Worm (Caenorhabditis elegans) whole organism, young adult: ENCODE data around the gene tric-1B.1.

Experiments
- B0019.2 ChIP-seq: fragments of 200-800 bp; sonication (Bioruptor generic); conservative IDR thresholded peaks from 2 replicates; pipeline ENCODE4 v1.3.6; 2022; ENCODE audit warnings: missing genetic modification reagents, missing genetic modification characterization, missing compliant biosample characterization
- B0336.3 ChIP-seq: fragments of 200-800 bp; sonication (Bioruptor generic); IDR thresholded peaks from 2 replicates; pipeline ENCODE4 v1.3.6; 2022; ENCODE audit warnings: missing genetic modification characterization, missing compliant biosample characterization
- attf-3 ChIP-seq: fragments of 200-800 bp; sonication (Bioruptor generic); conservative IDR thresholded peaks from 2 replicates; pipeline ENCODE4 v1.3.6; 2022; ENCODE audit warnings: missing genetic modification reagents, missing genetic modification characterization, missing compliant biosample characterization
- hsf-1 ChIP-seq: fragments of 200-800 bp; sonication (Bioruptor generic); IDR thresholded peaks from 2 replicates; pipeline ENCODE4 v1.3.6; 2022; ENCODE audit warnings: missing genetic modification reagents, missing genetic modification characterization, missing compliant biosample characterization
- lin-35 ChIP-seq, 3 experiments: fragments of 150-350 bp in 2 of 3; sonication (generic microtip) in 1 of 3; optimal IDR thresholded peaks; 2 replicates each; lab custom pipeline; 2014 to 2018; ENCODE audit warnings: missing biosample characterization in 3 of 3, missing genetic modification characterization in 3 of 3, missing genetic modification reagents in 3 of 3
- rcor-1 ChIP-seq: fragments of 200-800 bp; sonication (Bioruptor generic); IDR thresholded peaks from 2 replicates; pipeline ENCODE4 v1.3.6; 2022; ENCODE audit warnings: missing genetic modification reagents, missing genetic modification characterization, missing compliant biosample characterization
- repo-1 ChIP-seq: sonication (generic microtip); optimal IDR thresholded peaks from 2 replicates; lab custom pipeline; 2017; ENCODE audit warnings: mild to moderate bottlenecking, missing genetic modification characterization, missing compliant biosample characterization
- snpc-4 ChIP-seq, 5 experiments: fragments of 150-350 bp in 1 of 5; sonication (generic microtip) in 4 of 5; optimal IDR thresholded peaks; 2 replicates each; lab custom pipeline; 2014 to 2018; ENCODE audit warnings: missing genetic modification characterization in 5 of 5, missing biosample characterization in 3 of 5, antibody characterized with exemption in 2 of 5, mild to moderate bottlenecking in 2 of 5, missing compliant biosample characterization in 2 of 5, missing genotype in 2 of 5, moderate library complexity in 2 of 5, missing genetic modification reagents in 1 of 5
- unc-62 ChIP-seq: fragments of 150-350 bp; optimal IDR thresholded peaks from 2 replicates; lab custom pipeline; 2014; ENCODE audit warnings: missing biosample characterization, missing genetic modification reagents, missing genetic modification characterization
- xnd-1 ChIP-seq: sonication (generic microtip); optimal IDR thresholded peaks from 2 replicates; lab custom pipeline; 2016; ENCODE audit warnings: missing genotype, missing genetic modification reagents, missing genetic modification characterization, missing compliant biosample characterization

- TF ChIP-seq repo-1 (no peak), lin-35 (GFP tag; optimal IDR thresholded peaks at IDR 0.05; lab: Kevin White, UChicago) (no peak), xnd-1 (tag; lab: Kevin White, UChicago) (no peak), unc-62 (GFP tag; lab: Kevin White, UChicago) (no peak), hsf-1 (GFP tag; lab: Robert Waterston, UW) (no peak), snpc-4 (GFP tag; optimal IDR thresholded peaks at IDR 0.05; lab: Kevin White, UChicago) (no peak), snpc-4 (tag; optimal IDR thresholded peaks at IDR 0.05; lab: Kevin White, UChicago) (no peak), rcor-1 (GFP tag; lab: Robert Waterston, UW) (no peak), attf-3 (GFP tag; lab: Robert Waterston, UW) (no peak), B0019.2 (GFP tag; lab: Robert Waterston, UW) (no peak), B0336.3 (no peak)
Observed at ce11 chrII:12266145-12266544, at the start of gene tric-1B.1.
